Worm (Caenorhabditis elegans) whole organism, late embryonic: ENCODE data around the gene irld-12.

Experiments used
- F13H6.1 ChIP-seq: sonication (generic microtip); optimal IDR thresholded peaks from 2 replicates; lab custom pipeline; 2016; ENCODE audit warnings: missing genetic modification characterization, missing compliant biosample characterization
- ama-1 ChIP-seq: fragments of 150-350 bp; optimal IDR thresholded peaks from 2 replicates; lab custom pipeline; 2014
- ceh-18 ChIP-seq: sonication (generic microtip); optimal IDR thresholded peaks from 2 replicates; lab custom pipeline; 2016; ENCODE audit warnings: missing genetic modification characterization, missing compliant biosample characterization
- ceh-2 ChIP-seq: sonication (generic microtip); optimal IDR thresholded peaks from 2 replicates; lab custom pipeline; 2016; ENCODE audit warnings: missing genotype, missing genetic modification characterization, missing compliant biosample characterization
- ceh-48 ChIP-seq: sonication (generic microtip); optimal IDR thresholded peaks from 2 replicates; lab custom pipeline; 2016; ENCODE audit warnings: missing genetic modification characterization, inconsistent platforms, missing compliant biosample characterization
- ceh-9 ChIP-seq: sonication (generic microtip); optimal IDR thresholded peaks from 2 replicates; lab custom pipeline; 2016; ENCODE audit warnings: mild to moderate bottlenecking, missing genetic modification characterization, inconsistent platforms, missing compliant biosample characterization
- dve-1 ChIP-seq: sonication (generic microtip); optimal IDR thresholded peaks from 2 replicates; lab custom pipeline; 2017; ENCODE audit warnings: antibody characterized with exemption, mild to moderate bottlenecking, missing genetic modification characterization, missing compliant biosample characterization
- elt-4 ChIP-seq: sonication (generic microtip); optimal IDR thresholded peaks from 2 replicates; lab custom pipeline; 2016; ENCODE audit warnings: missing genetic modification characterization, missing compliant biosample characterization
- hlh-13 ChIP-seq: fragments of 200-800 bp; sonication (Bioruptor generic); optimal IDR thresholded peaks from 2 replicates; lab custom pipeline; 2018; ENCODE audit warnings: mild to moderate bottlenecking, missing genetic modification characterization, missing compliant biosample characterization
- hlh-30 ChIP-seq: sonication (generic microtip); optimal IDR thresholded peaks from 2 replicates; lab custom pipeline; 2017; ENCODE audit warnings: antibody characterized with exemption, missing genetic modification characterization, missing compliant biosample characterization; ENCODE audit not compliant: insufficient read depth
- lim-6 ChIP-seq: sonication (generic microtip); optimal IDR thresholded peaks from 2 replicates; lab custom pipeline; 2016; ENCODE audit warnings: missing genetic modification characterization, missing compliant biosample characterization
- rnt-1 ChIP-seq: sonication (generic microtip); optimal IDR thresholded peaks from 2 replicates; lab custom pipeline; 2016; ENCODE audit warnings: missing genetic modification characterization, missing compliant biosample characterization
- syd-9 ChIP-seq: sonication (generic microtip); optimal IDR thresholded peaks from 2 replicates; lab custom pipeline; 2016; ENCODE audit warnings: mild to moderate bottlenecking, missing genetic modification characterization, moderate library complexity, missing compliant biosample characterization

DNA sequence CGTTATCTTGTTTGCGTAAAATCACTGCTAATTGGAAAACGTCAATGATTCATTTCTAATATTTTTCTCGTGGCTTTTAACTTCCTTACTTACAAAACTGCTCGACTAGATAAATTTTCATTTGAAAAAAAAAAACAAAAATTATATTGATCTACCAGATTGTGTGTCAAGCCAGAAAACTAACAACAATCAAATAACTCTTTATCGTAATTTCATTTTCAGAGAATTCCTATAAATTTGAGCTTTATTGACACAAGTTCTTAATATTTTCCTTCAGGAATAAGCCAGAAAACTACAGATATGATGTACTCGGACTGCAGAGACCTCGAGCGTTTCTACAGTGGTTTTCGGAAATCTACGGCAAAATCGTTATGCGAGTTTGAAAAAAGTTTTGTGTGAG, 44.9 kb downstream of the irld-12 start, which contains the start of gene srw-124:
- TF ChIP-seq hlh-30 (no peak), ama-1 (lab: Kevin White, UChicago) (no peak), ceh-18 (tag; lab: Kevin White, UChicago) (no peak), ceh-48 (tag; lab: Kevin White, UChicago) (no peak), dve-1 (no peak), F13H6.1 (tag; lab: Kevin White, UChicago) (no peak), rnt-1 (tag; lab: Kevin White, UChicago) (no peak), syd-9 (tag; lab: Kevin White, UChicago) (no peak), elt-4 (tag; lab: Kevin White, UChicago) (no peak), lim-6 (tag; lab: Kevin White, UChicago) (no peak), ceh-2 (tag; lab: Kevin White, UChicago) (no peak), hlh-13 (GFP tag; lab: Kevin White, UChicago) (no peak), ceh-9 (tag; lab: Kevin White, UChicago) (no peak)
